Worm (Caenorhabditis elegans) whole organism, L4 larva: ENCODE results near the gene irld-4.

Experiments used
- F37D6.2 ChIP-seq: sonication (generic microtip); optimal IDR thresholded peaks from 2 replicates; lab custom pipeline; 2016; ENCODE audit warnings: mild to moderate bottlenecking, missing genetic modification characterization, missing compliant biosample characterization
- F44E2.7 ChIP-seq: fragments of 200-800 bp; sonication (Bioruptor generic); IDR thresholded peaks from 2 replicates; pipeline ENCODE4 v2.1.2; 2022; ENCODE audit warnings: missing genetic modification characterization, missing compliant biosample characterization
- F49E8.2 ChIP-seq: sonication (generic microtip); optimal IDR thresholded peaks from 2 replicates; lab custom pipeline; 2016; ENCODE audit warnings: missing compliant biosample characterization, mild to moderate bottlenecking, missing genetic modification characterization, borderline replicate concordance
- R02D3.7 ChIP-seq: fragments of 150-350 bp; sonication (generic microtip); optimal IDR thresholded peaks from 3 replicates; lab custom pipeline; 2014; ENCODE audit warnings: missing biosample characterization, missing genetic modification characterization
- Y75B8A.6 ChIP-seq: fragments of 200-800 bp; sonication (Bioruptor generic); IDR thresholded peaks from 2 replicates; pipeline ENCODE4 v1.3.6; 2022; ENCODE audit warnings: missing genetic modification reagents, missing genetic modification characterization, missing compliant biosample characterization
- ZK546.5 ChIP-seq, 2 experiments: sonication (generic microtip); optimal IDR thresholded peaks; 2 replicates each; lab custom pipeline; 2017; ENCODE audit warnings: missing biosample characterization in 2 of 2, missing genetic modification characterization in 2 of 2
- aha-1 ChIP-seq: fragments of 150-350 bp; peaks from one replicate; lab custom pipeline; 2014; ENCODE audit warnings: missing biosample characterization, missing genetic modification characterization
- ama-1 ChIP-seq: fragments of 150-350 bp; optimal IDR thresholded peaks from 2 replicates; lab custom pipeline; 2014; ENCODE audit warnings: inconsistent platforms, mixed read lengths
- ceh-32 ChIP-seq: sonication (generic microtip); optimal IDR thresholded peaks from 2 replicates; lab custom pipeline; 2016; ENCODE audit warnings: mild to moderate bottlenecking, missing genetic modification characterization, missing compliant biosample characterization; ENCODE audit not compliant: poor library complexity
- ceh-44 ChIP-seq: fragments of 200-800 bp; sonication (Bioruptor generic); IDR thresholded peaks from 2 replicates; pipeline ENCODE4 v1.3.6; 2022; ENCODE audit warnings: missing genetic modification reagents, missing genetic modification characterization, missing compliant biosample characterization
- ceh-62 ChIP-seq: sonication (generic microtip); optimal IDR thresholded peaks from 2 replicates; lab custom pipeline; 2017; ENCODE audit warnings: missing biosample characterization, missing genetic modification characterization
- daf-16 ChIP-seq, 3 experiments: sonication (generic microtip); optimal IDR thresholded peaks; 2 replicates each; lab custom pipeline; 2016 to 2017; ENCODE audit warnings: missing genetic modification characterization in 3 of 3, missing genetic modification reagents in 3 of 3, mild to moderate bottlenecking in 2 of 3, missing compliant biosample characterization in 2 of 3, missing biosample characterization in 1 of 3, moderate library complexity in 1 of 3
- dmd-6 ChIP-seq: fragments of 200-800 bp; sonication (Bioruptor generic); IDR thresholded peaks from 2 replicates; pipeline ENCODE4 v1.3.6; 2022; ENCODE audit warnings: missing genetic modification reagents, missing genetic modification characterization, missing compliant biosample characterization
- dmd-8 ChIP-seq: fragments of 200-800 bp; sonication (Bioruptor generic); IDR thresholded peaks from 2 replicates; pipeline ENCODE4 v1.3.6; 2022; ENCODE audit warnings: missing genetic modification characterization, missing compliant biosample characterization
- duxl-1 ChIP-seq: sonication (generic microtip); optimal IDR thresholded peaks from 2 replicates; lab custom pipeline; 2016; ENCODE audit warnings: mild to moderate bottlenecking, missing genetic modification characterization, moderate library complexity, missing compliant biosample characterization; ENCODE audit not compliant: poor library complexity
- egl-43 ChIP-seq: fragments of 200-800 bp; sonication (Bioruptor generic); IDR thresholded peaks from 2 replicates; pipeline ENCODE4 v1.3.6; 2022; ENCODE audit warnings: missing genetic modification reagents, missing genetic modification characterization, missing compliant biosample characterization
- hif-1 ChIP-seq, 2 experiments: sonication (generic microtip); optimal IDR thresholded peaks; 2 replicates each; lab custom pipeline; 2016 to 2017; ENCODE audit warnings: missing compliant biosample characterization in 2 of 2, missing genetic modification characterization in 2 of 2, missing genetic modification reagents in 2 of 2, missing genotype in 2 of 2, mild to moderate bottlenecking in 1 of 2
- hlh-11 ChIP-seq: fragments of 200-800 bp; sonication (Bioruptor generic); optimal IDR thresholded peaks from 2 replicates; lab custom pipeline; 2018; ENCODE audit warnings: mild to moderate bottlenecking, missing genetic modification characterization, missing compliant biosample characterization
- hlh-30 ChIP-seq: sonication (generic microtip); optimal IDR thresholded peaks from 2 replicates; lab custom pipeline; 2017; ENCODE audit warnings: antibody characterized with exemption, mild to moderate bottlenecking, missing genetic modification characterization, missing compliant biosample characterization; ENCODE audit not compliant: insufficient read depth
- hmg-1.1 ChIP-seq: fragments of 200-800 bp; sonication (Bioruptor generic); IDR thresholded peaks from 2 replicates; pipeline ENCODE4 v1.3.6; 2022; ENCODE audit warnings: missing genetic modification reagents, missing genetic modification characterization, missing compliant biosample characterization
- lin-1 ChIP-seq: fragments of 200-800 bp; sonication (Bioruptor generic); IDR thresholded peaks from 2 replicates; pipeline ENCODE4 v1.3.6; 2022; ENCODE audit warnings: missing genetic modification reagents, missing genetic modification characterization, missing compliant biosample characterization
- lin-38 ChIP-seq: fragments of 200-800 bp; sonication (Bioruptor generic); IDR thresholded peaks from 2 replicates; pipeline ENCODE4 v1.3.6; 2022; ENCODE audit warnings: missing genetic modification reagents, missing genetic modification characterization, missing compliant biosample characterization
- lir-3 ChIP-seq: sonication (generic microtip); optimal IDR thresholded peaks from 2 replicates; lab custom pipeline; 2016; ENCODE audit warnings: mild to moderate bottlenecking, missing genetic modification characterization, missing compliant biosample characterization
- madf-9 ChIP-seq: fragments of 200-800 bp; sonication (Bioruptor generic); conservative IDR thresholded peaks from 2 replicates; pipeline ENCODE4 v1.3.6; 2022; ENCODE audit warnings: missing genetic modification reagents, missing genetic modification characterization, missing compliant biosample characterization
- nhr-102 ChIP-seq: sonication (generic microtip); optimal IDR thresholded peaks from 2 replicates; lab custom pipeline; 2016; ENCODE audit warnings: mild to moderate bottlenecking, missing genetic modification characterization, moderate library complexity, missing compliant biosample characterization
- nhr-28 ChIP-seq: fragments of 150-350 bp; optimal IDR thresholded peaks from 2 replicates; lab custom pipeline; 2014; ENCODE audit warnings: missing biosample characterization, missing genetic modification characterization
- nhr-42 ChIP-seq: fragments of 200-800 bp; sonication (Bioruptor generic); IDR thresholded peaks from 2 replicates; pipeline ENCODE4 v1.3.6; 2022; ENCODE audit warnings: missing genetic modification characterization, missing compliant biosample characterization
- pha-4 ChIP-seq, 2 experiments: fragments of 150-350 bp in 1 of 2; fragments of 200-800 bp in 1 of 2; sonication (Bioruptor generic) in 1 of 2; IDR thresholded peaks in 1 of 2; optimal IDR thresholded peaks in 1 of 2; 2 replicates each; pipeline versions ENCODE4 v1.3.6 to Lab custom; 2014 to 2022; ENCODE audit warnings: missing genetic modification characterization in 2 of 2, missing genetic modification reagents in 2 of 2, missing biosample characterization in 1 of 2, missing compliant biosample characterization in 1 of 2
- pqm-1 ChIP-seq: sonication (generic microtip); optimal IDR thresholded peaks from 2 replicates; lab custom pipeline; 2017; ENCODE audit warnings: missing biosample characterization, missing genetic modification characterization
- rbr-2 ChIP-seq: sonication (generic microtip); optimal IDR thresholded peaks from 2 replicates; lab custom pipeline; 2016; ENCODE audit warnings: missing genotype, missing genetic modification characterization, missing compliant biosample characterization
- skn-1 ChIP-seq: fragments of 150-350 bp; optimal IDR thresholded peaks from 2 replicates; lab custom pipeline; 2014; ENCODE audit warnings: missing biosample characterization, missing genetic modification characterization
- snpc-1.2 ChIP-seq: fragments of 200-800 bp; sonication (Bioruptor generic); IDR thresholded peaks from 2 replicates; pipeline ENCODE4 v1.3.6; 2022; ENCODE audit warnings: missing genetic modification reagents, missing genetic modification characterization, missing compliant biosample characterization
- unc-62 ChIP-seq, 3 experiments: fragments of 150-350 bp in 1 of 3; sonication (generic microtip); optimal IDR thresholded peaks in 2 of 3; peaks in 1 of 3; 1 replicate in 1 of 3; 2 replicates in 2 of 3; lab custom pipeline; 2014 to 2017; ENCODE audit warnings: missing biosample characterization in 3 of 3, missing genetic modification characterization in 3 of 3, missing genetic modification reagents in 3 of 3, missing genotype in 1 of 3
- vab-7 ChIP-seq: fragments of 200-800 bp; sonication (Bioruptor generic); IDR thresholded peaks from 2 replicates; pipeline ENCODE4 v1.3.6; 2022; ENCODE audit warnings: missing genetic modification reagents, missing genetic modification characterization, missing compliant biosample characterization
- zfp-3 ChIP-seq: fragments of 200-800 bp; sonication (Bioruptor generic); conservative IDR thresholded peaks from 2 replicates; pipeline ENCODE4 v1.3.6; 2022; ENCODE audit warnings: missing genetic modification reagents, missing genetic modification characterization, missing compliant biosample characterization
- ztf-11 ChIP-seq: fragments of 150-350 bp; optimal IDR thresholded peaks from 2 replicates; lab custom pipeline; 2014; ENCODE audit warnings: missing biosample characterization, missing genetic modification characterization

The irld-4 gene

DNA sequence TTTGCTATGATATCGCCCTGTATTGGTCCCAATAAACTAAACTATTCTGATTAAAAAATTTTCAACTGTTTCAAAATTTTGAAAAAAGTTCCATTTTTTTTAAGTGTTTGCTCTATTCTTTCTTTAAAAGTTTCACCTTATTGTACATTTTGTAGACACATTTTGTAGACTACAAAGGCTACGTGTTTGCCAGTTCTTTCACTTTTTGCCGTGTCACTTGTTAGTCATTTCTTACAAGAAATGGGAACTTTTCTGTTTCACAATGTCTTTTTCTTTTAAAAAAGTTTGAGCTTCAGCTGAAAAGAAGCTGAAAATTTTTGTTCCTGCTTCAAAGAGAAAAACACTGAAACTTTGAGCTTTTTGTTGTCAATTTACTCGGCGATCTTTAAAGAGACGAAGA, 15.8 kb upstream of the irld-4 start:
- TF ChIP-seq aha-1 (peak; percentile 90), nhr-102 (no peak), nhr-28 (tag; lab: Kevin White, UChicago) (peak; percentile 72), F37D6.2 (tag; lab: Kevin White, UChicago) (no peak), pqm-1 (no peak), unc-62 (GFP tag; optimal IDR thresholded peaks at IDR 0.05 in 1 of 2; lab: Kevin White, UChicago) (no peak), unc-62 (tag; optimal IDR thresholded peaks at IDR 0.05; lab: Kevin White, UChicago) (no peak), daf-16 (GFP tag; optimal IDR thresholded peaks at IDR 0.05; lab: Kevin White, UChicago) (no peak), daf-16 (tag; optimal IDR thresholded peaks at IDR 0.05; lab: Kevin White, UChicago) (peak; percentile 2)

DNA sequence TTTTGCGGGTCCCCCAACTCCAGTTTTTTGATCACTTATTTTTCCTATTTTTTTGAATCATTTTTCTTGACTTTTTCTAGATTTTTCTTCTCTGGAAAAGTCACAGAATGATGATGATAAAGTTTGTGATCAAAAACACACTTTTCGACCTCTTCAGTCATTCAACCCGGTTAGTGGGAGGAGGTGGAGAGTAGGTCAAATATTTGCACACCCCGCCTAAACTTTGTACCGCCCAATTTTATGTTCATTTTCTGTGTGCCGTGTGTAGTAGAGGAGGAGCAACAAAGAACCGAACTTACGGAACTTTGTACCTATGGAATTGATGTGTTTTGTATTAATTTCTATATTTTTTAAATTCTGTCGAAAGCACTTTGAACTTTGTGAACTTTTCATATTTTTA, 15.4 kb upstream of the irld-4 start:
- TF ChIP-seq skn-1 (no peak), dmd-6 (GFP tag; lab: Robert Waterston, UW) (peak; percentile 57), nhr-28 (tag; lab: Kevin White, UChicago) (peak; percentile 35), ceh-62 (tag; lab: Kevin White, UChicago) (no peak), ztf-11 (tag; lab: Kevin White, UChicago) (no peak), hlh-11 (tag; lab: Kevin White, UChicago) (peak; percentile 26), pha-4 (GFP tag; IDR thresholded peaks at IDR 0.05; lab: Robert Waterston, UW) (0 out of 2 replicates have a peak, but pooled peaks have one; percentile 12), pha-4 (tag; optimal IDR thresholded peaks at IDR 0.05; lab: Kevin White, UChicago) (no peak), hlh-30 (tag; lab: Kevin White, UChicago) (peak; percentile 14), Y75B8A.6 (GFP tag; lab: Robert Waterston, UW) (0 out of 2 replicates have a peak, but pooled peaks have one; percentile 18), hmg-1.1 (GFP tag; lab: Robert Waterston, UW) (0 out of 2 replicates have a peak, but pooled peaks have one; percentile 7), madf-9 (no peak), F49E8.2 (tag; lab: Kevin White, UChicago) (no peak), ceh-44 (no peak), ZK546.5 (tag; optimal IDR thresholded peaks at IDR 0.05; lab: Kevin White, UChicago) (no peak), unc-62 (GFP tag; optimal IDR thresholded peaks at IDR 0.05 in 1 of 2; lab: Kevin White, UChicago) (peak in 1 of 2 experiments; percentile 77), unc-62 (tag; optimal IDR thresholded peaks at IDR 0.05; lab: Kevin White, UChicago) (no peak), lir-3 (tag; lab: Kevin White, UChicago) (no peak)
- TF ChIP-seq, all 104 proteins: peak for 8

DNA sequence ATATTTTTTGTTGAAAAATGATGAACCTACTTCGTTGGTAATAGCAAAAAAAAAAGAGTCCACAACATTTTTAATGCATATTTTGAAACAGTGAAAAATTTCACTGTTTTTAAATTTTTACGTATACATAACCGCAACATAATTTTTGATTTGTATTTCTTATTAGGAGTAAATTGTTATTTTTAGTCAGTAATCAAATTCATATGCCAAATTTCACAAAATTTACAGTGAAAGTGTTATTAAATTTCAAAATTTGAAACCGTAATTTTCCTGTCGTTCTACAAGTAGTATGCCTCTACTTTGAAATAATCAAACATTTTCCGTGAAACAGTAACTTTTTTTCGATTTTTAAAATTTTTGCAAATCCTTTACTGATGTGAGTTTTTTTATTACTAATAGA, 14.9 kb upstream of the irld-4 start:
- TF ChIP-seq ceh-32 (tag; lab: Kevin White, UChicago) (no peak), F49E8.2 (tag; lab: Kevin White, UChicago) (no peak), aha-1 (peak; percentile 96)

DNA sequence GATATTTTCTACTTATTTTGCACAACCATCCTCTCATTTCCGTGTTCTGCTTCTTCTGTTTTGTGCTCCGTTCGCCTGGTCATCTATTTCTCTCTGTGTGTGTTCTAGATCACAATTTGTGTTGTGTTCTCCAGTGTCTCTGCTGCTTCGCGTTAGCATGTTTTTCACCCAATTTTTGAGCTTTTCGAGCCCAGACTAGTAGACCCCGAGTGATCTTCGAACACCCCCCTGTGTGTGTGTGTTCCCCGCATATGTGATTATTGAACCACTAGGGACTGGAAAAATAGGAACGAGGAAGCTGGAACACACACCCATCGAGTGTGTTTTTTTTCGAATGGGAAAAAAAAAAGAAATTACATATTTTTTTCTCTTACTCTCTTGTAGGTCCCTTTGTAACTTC, 14.3 kb upstream of the irld-4 start:
- TF ChIP-seq duxl-1 (tag; lab: Kevin White, UChicago) (peak; percentile 6), lin-38 (no peak), lin-1 (GFP tag; lab: Robert Waterston, UW) (0 out of 2 replicates have a peak, but pooled peaks have one; percentile 15), egl-43 (GFP tag; lab: Robert Waterston, UW) (peak; percentile 59; the same call in 1 of the 2 replicates), rbr-2 (tag; lab: Kevin White, UChicago) (peak; percentile 43), ama-1 (peak; percentile 54), zfp-3 (GFP tag; lab: Robert Waterston, UW) (no peak), dmd-8 (GFP tag; lab: Robert Waterston, UW) (no peak), aha-1 (peak; percentile 94), unc-62 (GFP tag; optimal IDR thresholded peaks at IDR 0.05 in 1 of 2; lab: Kevin White, UChicago) (peak in 1 of 2 experiments; percentile 81), unc-62 (tag; optimal IDR thresholded peaks at IDR 0.05; lab: Kevin White, UChicago) (no peak), F37D6.2 (tag; lab: Kevin White, UChicago) (no peak), F44E2.7 (GFP tag; lab: Robert Waterston, UW) (no peak), snpc-1.2 (GFP tag; lab: Robert Waterston, UW) (no peak), hif-1 (tag; optimal IDR thresholded peaks at IDR 0.05; lab: Kevin White, UChicago) (peak in 1 of 2 experiments; percentile 1), nhr-42 (GFP tag; lab: Robert Waterston, UW) (0 out of 2 replicates have a peak, but pooled peaks have one; percentile 17), vab-7 (GFP tag; lab: Robert Waterston, UW) (0 out of 2 replicates have a peak, but pooled peaks have one; percentile 28), R02D3.7 (tag; lab: Kevin White, UChicago) (no peak)
- TF ChIP-seq, all 104 proteins: peak for 10
